Worm (Caenorhabditis elegans): ENCODE data around the gene T22B7.4.

Gene T22B7.4

ce11 chrX:5645606-5646005 is 4.4 kb upstream of the T22B7.4 start:
- TF ChIP-seq elt-1 (tag; optimal IDR thresholded peaks at IDR 0.05; ENCODE audit: borderline replicate concordance, insufficient read depth) (peak; percentile 86), elt-3 (tag; optimal IDR thresholded peaks at IDR 0.05) (peak; percentile 24), ces-1 (GFP tag; optimal IDR thresholded peaks at IDR 0.05) (no peak)

DNA sequence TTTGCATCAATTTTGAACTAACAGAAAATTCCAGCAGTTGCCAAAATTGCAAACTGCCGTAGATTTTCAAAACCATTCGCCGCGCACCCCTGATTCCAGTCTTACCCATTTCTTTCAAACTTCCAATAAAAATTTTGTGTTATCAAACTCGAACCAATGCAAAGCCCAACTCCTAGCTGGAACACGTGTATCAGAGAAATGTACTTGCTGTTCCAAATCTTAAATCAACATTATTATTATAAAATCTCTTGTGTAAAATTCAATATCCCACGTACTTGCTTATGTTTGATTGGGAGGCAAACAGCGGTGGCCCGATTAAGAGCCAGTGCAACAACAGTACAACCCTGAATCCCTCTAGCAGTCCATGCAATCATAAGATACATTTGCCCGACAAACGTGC is 2.9 kb upstream of the T22B7.4 start:
- TF ChIP-seq ceh-43 (GFP tag; optimal IDR thresholded peaks at IDR 0.05) (no peak), elt-1 (tag; optimal IDR thresholded peaks at IDR 0.05; ENCODE audit: borderline replicate concordance, insufficient read depth) (no peak), unc-39 (tag; optimal IDR thresholded peaks at IDR 0.05) (no peak), hlh-1 (tag; optimal IDR thresholded peaks at IDR 0.05) (no peak), snpc-4 (tag; optimal IDR thresholded peaks at IDR 0.05) (no peak), mls-2 (tag; optimal IDR thresholded peaks at IDR 0.05) (no peak), flh-1 (GFP tag; optimal IDR thresholded peaks at IDR 0.05) (no peak)

DNA sequence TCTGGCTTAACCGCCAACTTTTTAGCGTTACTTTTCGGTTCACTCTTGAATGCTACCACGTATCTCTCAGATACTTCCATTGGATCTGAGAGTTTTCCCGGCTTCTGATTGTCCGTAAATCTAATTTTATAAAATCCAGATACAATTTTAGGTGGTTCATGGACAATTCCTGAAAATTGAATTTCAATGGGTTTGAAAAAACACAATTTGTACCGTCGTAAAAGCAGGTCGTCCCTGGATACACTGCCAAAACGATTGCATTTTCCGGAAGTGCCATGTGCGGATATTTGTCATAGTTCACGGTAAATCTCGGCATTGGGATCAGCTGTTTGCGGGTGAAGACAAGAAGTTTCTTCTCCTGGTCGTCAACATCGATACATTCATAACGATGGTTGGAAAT is 1.7 kb downstream of the T22B7.4 start:
- TF ChIP-seq ham-2 (GFP tag; optimal IDR thresholded peaks at IDR 0.05), result no peak
- no peak for TF ChIP-seq nhr-2 (tag; optimal IDR thresholded peaks at IDR 0.05)
- no peak for TF ChIP-seq nhr-237 (tag; optimal IDR thresholded peaks at IDR 0.05)
- TF ChIP-seq ceh-43 (GFP tag; optimal IDR thresholded peaks at IDR 0.05), result no peak
- TF ChIP-seq blmp-1 (tag; optimal IDR thresholded peaks at IDR 0.05), result no peak
- no peak for TF ChIP-seq mep-1 (tag; optimal IDR thresholded peaks at IDR 0.05)
- TF ChIP-seq unc-62 (GFP tag; optimal IDR thresholded peaks at IDR 0.05), result no peak
- no peak for TF ChIP-seq nhr-12 (tag; optimal IDR thresholded peaks at IDR 0.05)
- TF ChIP-seq flh-1 (GFP tag; optimal IDR thresholded peaks at IDR 0.05), result no peak
- TF ChIP-seq zip-8 (tag; optimal IDR thresholded peaks at IDR 0.05), result no peak
- TF ChIP-seq ces-1 (GFP tag; optimal IDR thresholded peaks at IDR 0.05), result no peak

ce11 chrX:5631626-5632025 is 9.6 kb downstream of the T22B7.4 start, which contains the start of gene T22B7.8:
T22B7.8 (plus strand) TSS chrX:5631926.
- TF ChIP-seq tbx-8 (GFP tag; optimal IDR thresholded peaks at IDR 0.05) (no peak), nhr-12 (tag; optimal IDR thresholded peaks at IDR 0.05) (no peak), lin-32 (GFP tag; optimal IDR thresholded peaks at IDR 0.05) (no peak), bed-3 (GFP tag; optimal IDR thresholded peaks at IDR 0.05) (no peak), ces-1 (GFP tag; optimal IDR thresholded peaks at IDR 0.05) (no peak), hlh-1 (tag; optimal IDR thresholded peaks at IDR 0.05) (no peak), nhr-28 (tag; optimal IDR thresholded peaks at IDR 0.05) (no peak), drap-1 (GFP tag; optimal IDR thresholded peaks at IDR 0.05) (no peak), sptf-1 (tag; optimal IDR thresholded peaks at IDR 0.05) (no peak), ztf-11 (tag; optimal IDR thresholded peaks at IDR 0.05) (no peak), unc-39 (tag; optimal IDR thresholded peaks at IDR 0.05) (no peak), ham-2 (GFP tag; optimal IDR thresholded peaks at IDR 0.05) (no peak), pha-4 (tag; optimal IDR thresholded peaks at IDR 0.05) (no peak), unc-62 (GFP tag; optimal IDR thresholded peaks at IDR 0.05) (no peak), flh-1 (GFP tag; optimal IDR thresholded peaks at IDR 0.05) (no peak), nhr-2 (tag; optimal IDR thresholded peaks at IDR 0.05) (no peak)

- TF ChIP-seq ceh-43 (GFP tag; optimal IDR thresholded peaks at IDR 0.05) (no peak), cnd-1 (tag; optimal IDR thresholded peaks at IDR 0.05) (no peak), drap-1 (GFP tag; optimal IDR thresholded peaks at IDR 0.05) (no peak), tbx-8 (GFP tag; optimal IDR thresholded peaks at IDR 0.05) (no peak), ceh-83 (GFP tag; optimal IDR thresholded peaks at IDR 0.05) (no peak), zip-8 (tag; optimal IDR thresholded peaks at IDR 0.05) (no peak), lsy-2 (tag; optimal IDR thresholded peaks at IDR 0.05) (no peak), nhr-237 (tag; optimal IDR thresholded peaks at IDR 0.05) (no peak), sem-2 (GFP tag; optimal IDR thresholded peaks at IDR 0.05) (no peak), snpc-4 (tag; optimal IDR thresholded peaks at IDR 0.05) (no peak), sptf-1 (tag; optimal IDR thresholded peaks at IDR 0.05) (no peak), mls-2 (tag; optimal IDR thresholded peaks at IDR 0.05) (no peak), hlh-1 (tag; optimal IDR thresholded peaks at IDR 0.05) (no peak), bed-3 (GFP tag; optimal IDR thresholded peaks at IDR 0.05) (no peak), nhr-28 (tag; optimal IDR thresholded peaks at IDR 0.05) (no peak), unc-62 (GFP tag; optimal IDR thresholded peaks at IDR 0.05) (no peak), M03D4.4 (tag; optimal IDR thresholded peaks at IDR 0.05) (no peak), unc-39 (tag; optimal IDR thresholded peaks at IDR 0.05) (no peak)
Measured at ce11 chrX:5631008-5631407, 10.2 kb downstream of the T22B7.4 start.
